Worm (Caenorhabditis elegans) whole organism, L4 larva: ENCODE data around the gene ccch-3.

Experiments
- F26F4.8 ChIP-seq: fragments of 200-800 bp; sonication (Bioruptor generic); conservative IDR thresholded peaks from 2 replicates; pipeline ENCODE4 v1.3.6; 2022; ENCODE audit warnings: missing genetic modification characterization, missing compliant biosample characterization
- Y48G9A.11 ChIP-seq: fragments of 200-800 bp; sonication (Bioruptor generic); IDR thresholded peaks from 2 replicates; pipeline ENCODE4 v1.3.6; 2022; ENCODE audit warnings: missing genetic modification reagents, missing genetic modification characterization, missing compliant biosample characterization
- ama-1 ChIP-seq: fragments of 150-350 bp; optimal IDR thresholded peaks from 2 replicates; lab custom pipeline; 2014; ENCODE audit warnings: inconsistent platforms, mixed read lengths
- dmd-9 ChIP-seq: fragments of 200-800 bp; sonication (Bioruptor generic); IDR thresholded peaks from 2 replicates; pipeline ENCODE4 v1.3.6; 2022; ENCODE audit warnings: missing genetic modification reagents, missing genetic modification characterization, missing compliant biosample characterization
- dpl-1 ChIP-seq: fragments of 150-350 bp; optimal IDR thresholded peaks from 2 replicates; lab custom pipeline; 2014; ENCODE audit warnings: missing biosample characterization, missing genetic modification reagents, missing genetic modification characterization
- duxl-1 ChIP-seq: sonication (generic microtip); optimal IDR thresholded peaks from 2 replicates; lab custom pipeline; 2016; ENCODE audit warnings: mild to moderate bottlenecking, missing genetic modification characterization, moderate library complexity, missing compliant biosample characterization; ENCODE audit not compliant: poor library complexity
- dve-1 ChIP-seq: sonication (generic microtip); optimal IDR thresholded peaks from 2 replicates; lab custom pipeline; 2017; ENCODE audit warnings: antibody characterized with exemption, mild to moderate bottlenecking, missing genetic modification characterization, missing compliant biosample characterization; ENCODE audit not compliant: insufficient read depth
- lin-39 ChIP-seq: fragments of 150-350 bp; optimal IDR thresholded peaks from 2 replicates; lab custom pipeline; 2014; ENCODE audit warnings: missing biosample characterization, missing genetic modification reagents, missing genetic modification characterization
- nhr-237 ChIP-seq: sonication (generic microtip); optimal IDR thresholded peaks from 2 replicates; lab custom pipeline; 2017; ENCODE audit warnings: missing biosample characterization, missing genetic modification characterization
- snpc-4 ChIP-seq: fragments of 150-350 bp; optimal IDR thresholded peaks from 2 replicates; lab custom pipeline; 2014; ENCODE audit warnings: missing biosample characterization, missing genetic modification characterization
- unc-130 ChIP-seq: sonication (generic microtip); optimal IDR thresholded peaks from 2 replicates; lab custom pipeline; 2016; ENCODE audit warnings: missing genetic modification reagents, missing genetic modification characterization, missing compliant biosample characterization
- zag-1 ChIP-seq: fragments of 150-350 bp; optimal IDR thresholded peaks from 2 replicates; lab custom pipeline; 2014; ENCODE audit warnings: missing biosample characterization, missing genetic modification characterization
- zip-2 ChIP-seq: fragments of 150-350 bp; optimal IDR thresholded peaks from 2 replicates; lab custom pipeline; 2014; ENCODE audit warnings: missing biosample characterization, missing genetic modification characterization

DNA sequence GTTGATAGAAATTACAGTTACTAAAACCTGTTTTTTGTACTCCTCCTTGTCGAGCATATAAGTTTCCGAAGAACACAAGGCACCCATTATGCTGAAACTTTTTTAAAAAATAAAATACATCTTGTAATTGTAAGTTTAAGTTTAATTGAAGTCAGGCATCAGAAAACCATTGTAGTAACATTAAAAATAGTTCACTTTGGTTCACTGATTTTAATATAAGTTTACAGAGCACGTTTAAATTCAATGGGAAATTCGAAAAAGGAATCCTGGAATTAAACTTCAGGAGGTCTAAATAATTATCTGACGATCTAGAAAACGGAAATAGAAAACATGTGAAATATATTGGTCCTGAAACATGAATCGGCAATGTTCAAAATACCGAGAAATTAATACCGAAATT is 19.1 kb downstream of the ccch-3 start, which contains the start of gene gpa-8:
- TF ChIP-seq zag-1 (no peak), F26F4.8 (GFP tag; lab: Robert Waterston, UW) (no peak), snpc-4 (tag; lab: Kevin White, UChicago) (no peak), zip-2 (no peak), dve-1 (no peak), dmd-9 (GFP tag; lab: Robert Waterston, UW) (no peak), unc-130 (GFP tag; lab: Kevin White, UChicago) (no peak), dpl-1 (no peak), duxl-1 (tag; lab: Kevin White, UChicago) (no peak), lin-39 (tag; lab: Kevin White, UChicago) (no peak), ama-1 (no peak), Y48G9A.11 (GFP tag; lab: Robert Waterston, UW) (no peak), nhr-237 (no peak)
